Fruit fly (Drosophila melanogaster) whole organism, embryonic: Measurements from ENCODE around the gene CG3294.
A peak's percentile ranks its signal among the peaks of the same experiment; 100 is the strongest.

ENCODE experiments used
- Aef1 ChIP-seq: fragments of 200-800 bp; sonication (Bioruptor generic); IDR thresholded peaks from 3 replicates; pipeline ENCODE4 v1.3.6; 2022; ENCODE audit warnings: missing biosample characterization, missing genetic modification characterization
- Asciz ChIP-seq: fragments of 200-800 bp; sonication (Bioruptor generic); optimal IDR thresholded peaks from 2 replicates; lab custom pipeline; 2017; ENCODE audit warnings: missing biosample characterization, mild to moderate bottlenecking, missing genetic modification characterization, missing genetic modification reagents
- CG11504 ChIP-seq: fragments of 200-800 bp; sonication (Bioruptor generic); optimal IDR thresholded peaks from 3 replicates; lab custom pipeline; 2019; ENCODE audit warnings: missing biosample characterization, mild to moderate bottlenecking, missing genetic modification characterization, moderate library complexity
- CG12299 ChIP-seq: fragments of 200-800 bp; sonication (Bioruptor generic); optimal IDR thresholded peaks from 2 replicates; lab custom pipeline; 2018; ENCODE audit warnings: missing biosample characterization, mild to moderate bottlenecking, missing genetic modification characterization
- CG13624 ChIP-seq: fragments of 200-800 bp; sonication (Bioruptor generic); optimal IDR thresholded peaks from 2 replicates; lab custom pipeline; 2016; ENCODE audit warnings: missing biosample characterization, missing genetic modification characterization
- CG13775 ChIP-seq: fragments of 200-800 bp; sonication (Bioruptor generic); optimal IDR thresholded peaks from 3 replicates; lab custom pipeline; 2017; ENCODE audit warnings: missing biosample characterization, mild to moderate bottlenecking, missing genetic modification characterization
- CG14014 ChIP-seq: fragments of 200-800 bp; sonication (Bioruptor generic); IDR thresholded peaks from 2 replicates; pipeline ENCODE4 v1.3.6; 2022; ENCODE audit warnings: missing biosample characterization, missing genetic modification characterization
- CG14860 ChIP-seq: fragments of 200-800 bp; sonication (Bioruptor generic); IDR thresholded peaks from 3 replicates; pipeline ENCODE4 v1.3.6; 2022; ENCODE audit warnings: missing biosample characterization, missing genetic modification characterization; ENCODE audit not compliant: partially characterized antibody
- CG16863 ChIP-seq: fragments of 200-800 bp; sonication (Bioruptor generic); optimal IDR thresholded peaks from 3 replicates; lab custom pipeline; 2016; ENCODE audit warnings: missing biosample characterization, missing genetic modification characterization
- CG17829 ChIP-seq: fragments of 200-800 bp; optimal IDR thresholded peaks from 2 replicates; lab custom pipeline; 2019; ENCODE audit warnings: missing biosample characterization, mild to moderate bottlenecking, missing genetic modification characterization, moderate library complexity
- CG18011 ChIP-seq: fragments of 200-800 bp; sonication (Bioruptor generic); optimal IDR thresholded peaks from 2 replicates; lab custom pipeline; 2017; ENCODE audit warnings: missing biosample characterization, missing genetic modification characterization, mild to moderate bottlenecking, moderate library complexity, missing genotype
- CG2116 ChIP-seq: fragments of 200-800 bp; sonication (Bioruptor generic); optimal IDR thresholded peaks from 3 replicates; lab custom pipeline; 2018; ENCODE audit warnings: missing biosample characterization, mild to moderate bottlenecking, missing genetic modification characterization
- CG3163 ChIP-seq: fragments of 200-800 bp; sonication (Bioruptor generic); optimal IDR thresholded peaks from 3 replicates; lab custom pipeline; 2016; ENCODE audit warnings: missing biosample characterization, missing genetic modification characterization
- CG6791 ChIP-seq: fragments of 200-800 bp; sonication (Bioruptor generic); IDR thresholded peaks from 3 replicates; pipeline ENCODE4 v1.3.6; 2022; ENCODE audit warnings: missing biosample characterization, missing genetic modification characterization; ENCODE audit not compliant: partially characterized antibody
- CG7786 ChIP-seq: fragments of 200-800 bp; sonication (Bioruptor generic); optimal IDR thresholded peaks from 2 replicates; lab custom pipeline; 2016; ENCODE audit warnings: missing biosample characterization, missing genetic modification characterization
- CG9932 ChIP-seq: fragments of 200-800 bp; sonication (Bioruptor generic); IDR thresholded peaks from 2 replicates; pipeline ENCODE4 v1.3.6; 2022; ENCODE audit warnings: missing biosample characterization, missing genetic modification characterization
- Dll ChIP-seq: fragments of 200-800 bp; sonication (Bioruptor generic); IDR thresholded peaks from 4 replicates; pipeline ENCODE4 v1.3.6; 2022; ENCODE audit warnings: missing biosample characterization, missing genetic modification characterization; ENCODE audit not compliant: partially characterized antibody
- E2f1 ChIP-seq: fragments of 200-800 bp; sonication (Bioruptor generic); IDR thresholded peaks from 2 replicates; pipeline ENCODE4 v1.3.6; 2022; ENCODE audit warnings: missing biosample characterization, missing genetic modification characterization
- Eip74EF ChIP-seq, 2 experiments: fragments of 200-800 bp in 1 of 2; fragments of >200 bp in 1 of 2; sonication (Bioruptor generic) in 1 of 2; optimal IDR thresholded peaks; 2 replicates each; lab custom pipeline; 2017 to 2019; ENCODE audit warnings: missing biosample characterization in 2 of 2, missing genetic modification characterization in 2 of 2, mild to moderate bottlenecking in 1 of 2, moderate library complexity in 1 of 2
- Hr3 ChIP-seq: fragments of 200-800 bp; sonication (Bioruptor generic); optimal IDR thresholded peaks from 3 replicates; lab custom pipeline; 2016; ENCODE audit warnings: missing biosample characterization, missing genetic modification characterization
- Hr78 ChIP-seq, 2 experiments: fragments of 200-800 bp in 1 of 2; fragments of >200 bp in 1 of 2; sonication (Bioruptor generic) in 1 of 2; optimal IDR thresholded peaks; 2 replicates each; lab custom pipeline; 2017 to 2019; ENCODE audit warnings: missing biosample characterization in 2 of 2, missing genetic modification characterization in 2 of 2, mild to moderate bottlenecking in 1 of 2, moderate library complexity in 1 of 2
- Lim3 ChIP-seq: fragments of 200-800 bp; sonication (Bioruptor generic); IDR thresholded peaks from 2 replicates; pipeline ENCODE4 v1.3.6; 2022; ENCODE audit warnings: missing biosample characterization, missing genetic modification characterization
- Mrtf ChIP-seq: fragments of 200-800 bp; sonication (Bioruptor generic); IDR thresholded peaks from 3 replicates; pipeline ENCODE4 v1.3.6; 2022; ENCODE audit warnings: missing biosample characterization, missing genetic modification characterization
- Nf-YA ChIP-seq: fragments of 200-800 bp; sonication (Bioruptor generic); IDR thresholded peaks from 2 replicates; pipeline ENCODE4 v1.3.6; 2022; ENCODE audit warnings: missing biosample characterization, missing genetic modification characterization
- Opbp ChIP-seq: fragments of 200-800 bp; sonication (Bioruptor generic); IDR thresholded peaks from 3 replicates; pipeline ENCODE4 v1.3.6; 2022; ENCODE audit warnings: missing biosample characterization, missing genetic modification characterization; ENCODE audit not compliant: partially characterized antibody
- Ssrp ChIP-seq: fragments of 200-800 bp; sonication (Bioruptor generic); optimal IDR thresholded peaks from 2 replicates; lab custom pipeline; 2018; ENCODE audit warnings: missing biosample characterization, mild to moderate bottlenecking, missing genetic modification characterization, moderate library complexity
- Tbp ChIP-seq: fragments of >200 bp; optimal IDR thresholded peaks from 2 replicates; lab custom pipeline; 2018; ENCODE audit warnings: missing biosample characterization, missing genetic modification characterization
- Trl ChIP-seq, 3 experiments: fragments of >200 bp in 2 of 3; fragments of 200-800 bp in 1 of 3; sonication (Bioruptor generic) in 1 of 3; optimal IDR thresholded peaks; 2 replicates in 1 of 3; 3 replicates in 2 of 3; lab custom pipeline; 2016 to 2017; ENCODE audit warnings: missing biosample characterization in 1 of 3, missing genetic modification characterization in 1 of 3
- bcd ChIP-seq: fragments of 200-800 bp; sonication (Bioruptor generic); optimal IDR thresholded peaks from 2 replicates; lab custom pipeline; 2017; ENCODE audit warnings: missing biosample characterization, mild to moderate bottlenecking, missing genetic modification characterization
- btn ChIP-seq: fragments of 200-800 bp; sonication (Bioruptor generic); optimal IDR thresholded peaks from 2 replicates; lab custom pipeline; 2016; ENCODE audit warnings: missing biosample characterization, missing genetic modification characterization
- chm ChIP-seq: fragments of 200-800 bp; sonication (Bioruptor generic); IDR thresholded peaks from 2 replicates; pipeline ENCODE4 v1.3.6; 2022; ENCODE audit warnings: missing biosample characterization, missing genetic modification characterization
- da ChIP-seq: fragments of 200-800 bp; sonication (Bioruptor generic); optimal IDR thresholded peaks from 2 replicates; lab custom pipeline; 2016; ENCODE audit warnings: missing biosample characterization, missing genetic modification characterization
- disco-r ChIP-seq: fragments of 200-800 bp; sonication (Bioruptor generic); optimal IDR thresholded peaks from 2 replicates; lab custom pipeline; 2016; ENCODE audit warnings: missing biosample characterization, missing genetic modification characterization
- jing ChIP-seq: fragments of 200-800 bp; sonication (Bioruptor generic); optimal IDR thresholded peaks from 2 replicates; lab custom pipeline; 2018; ENCODE audit warnings: missing biosample characterization, mild to moderate bottlenecking, missing genetic modification characterization
- kni ChIP-seq: fragments of 200-800 bp; sonication (Bioruptor generic); optimal IDR thresholded peaks from 3 replicates; lab custom pipeline; 2017; ENCODE audit warnings: mild to moderate bottlenecking, missing biosample characterization, missing genetic modification reagents, missing genetic modification characterization
- otp ChIP-seq: fragments of 200-800 bp; sonication (Bioruptor generic); IDR thresholded peaks from 3 replicates; pipeline ENCODE4, ENCODE4 v1.3.6; 2022; ENCODE audit warnings: missing biosample characterization, missing genetic modification characterization
- pita ChIP-seq: fragments of 200-800 bp; sonication (Bioruptor generic); optimal IDR thresholded peaks from 2 replicates; lab custom pipeline; 2017; ENCODE audit warnings: missing biosample characterization, mild to moderate bottlenecking, missing genetic modification characterization
- repo ChIP-seq: fragments of 200-800 bp; sonication (Bioruptor generic); optimal IDR thresholded peaks from 2 replicates; lab custom pipeline; 2016; ENCODE audit warnings: missing biosample characterization, missing genetic modification characterization
- toy ChIP-seq: fragments of 200-800 bp; sonication (Bioruptor generic); IDR thresholded peaks from 2 replicates; pipeline ENCODE4 v1.3.6; 2022; ENCODE audit warnings: missing biosample characterization, missing genetic modification characterization
- wor ChIP-seq: fragments of 200-800 bp; sonication (Bioruptor generic); IDR thresholded peaks from 2 replicates; pipeline ENCODE4 v1.3.6; 2022; ENCODE audit warnings: missing biosample characterization, missing genetic modification characterization
- z ChIP-seq: fragments of 200-800 bp; sonication (Bioruptor generic); IDR thresholded peaks from 3 replicates; pipeline ENCODE4 v1.3.6; 2022; ENCODE audit warnings: missing biosample characterization, missing genetic modification characterization

Gene CG3294

DNA sequence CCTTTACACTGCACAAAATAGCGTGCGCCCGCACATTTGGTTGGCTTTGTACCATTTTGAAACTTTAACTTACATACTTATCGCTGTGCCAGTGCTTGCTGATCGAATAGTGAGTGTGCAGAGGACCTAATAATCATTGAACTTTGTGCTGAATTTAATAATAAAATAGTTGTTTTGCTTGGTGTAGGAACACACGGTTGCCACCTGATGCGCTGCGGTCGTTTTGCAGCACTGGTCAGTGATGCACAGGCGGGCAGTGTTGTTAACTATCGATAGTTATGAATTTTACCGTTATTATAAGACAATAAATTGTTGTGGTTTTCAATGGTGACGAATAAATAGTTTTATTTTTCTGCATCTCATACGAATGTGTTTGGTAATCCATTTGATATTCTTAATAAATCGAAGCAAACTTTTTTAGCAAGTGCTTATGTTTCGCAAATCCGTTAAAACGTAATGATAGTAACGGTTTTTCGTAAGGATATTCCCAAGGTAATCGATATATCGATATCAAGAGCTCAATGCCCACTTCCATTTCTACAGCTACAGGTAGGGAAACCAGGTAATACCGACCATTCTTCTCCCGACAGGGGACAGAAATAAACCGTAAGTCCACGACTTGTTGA is 43.5 kb downstream of the CG3294 start, which contains the start of the genes tank and CG12194 (continued):
- TF ChIP-seq chm (GFP tag; lab: Robert Waterston, UW) (peak; percentile 99), Hr3 (peak; percentile 99), Tbp (GFP tag; lab: Kevin White, UChicago) (no peak), jing (GFP tag; lab: Kevin White, UChicago) (peak; percentile 99), CG13624 (GFP tag; lab: Kevin White, UChicago) (peak; percentile 99), Trl (optimal IDR thresholded peaks at IDR 0.05; lab: Kevin White, UChicago) (no peak), Trl (GFP tag; optimal IDR thresholded peaks at IDR 0.05; lab: Kevin White, UChicago) (peak; percentile 99), CG6791 (GFP tag; lab: Robert Waterston, UW) (peak; percentile 73), CG7786 (GFP tag; lab: Kevin White, UChicago) (peak; percentile 99), pita (GFP tag; lab: Kevin White, UChicago) (no peak), disco-r (peak; percentile 98), otp (GFP tag; lab: Robert Waterston, UW) (peak; percentile 99), repo (peak; percentile 99), CG17829 (peak; percentile 98), z (GFP tag; lab: Robert Waterston, UW) (peak; percentile 86), wor (GFP tag; lab: Robert Waterston, UW) (peak; percentile 99), Nf-YA (GFP tag; lab: Robert Waterston, UW) (peak; percentile 99), CG9932 (GFP tag; lab: Robert Waterston, UW) (peak; percentile 99), Dll (GFP tag; lab: Robert Waterston, UW) (peak; percentile 87), Asciz (GFP tag; lab: Kevin White, UChicago) (peak; percentile 99), CG11504 (peak; percentile 97), CG14014 (peak; percentile 99), Ssrp (tag; lab: Kevin White, UChicago) (peak; percentile 99), CG2116 (GFP tag; lab: Kevin White, UChicago) (peak; percentile 90), Hr78 (GFP tag; optimal IDR thresholded peaks at IDR 0.05; lab: Kevin White, UChicago) (peak in 1 of 2 experiments; percentile 86), toy (GFP tag; lab: Robert Waterston, UW) (peak; percentile 97), Eip74EF (GFP tag; optimal IDR thresholded peaks at IDR 0.05; lab: Kevin White, UChicago) (peak in 1 of 2 experiments; percentile 96), bcd (GFP tag; lab: Kevin White, UChicago) (peak; percentile 99), CG18011 (GFP tag; lab: Kevin White, UChicago) (peak; percentile 93), Opbp (GFP tag; lab: Robert Waterston, UW) (peak; percentile 61; the same call in 1 of the 3 replicates), CG12299 (tag; lab: Kevin White, UChicago) (peak; percentile 95), kni (GFP tag; lab: Kevin White, UChicago) (peak; percentile 31), CG14860 (GFP tag; lab: Robert Waterston, UW) (peak; percentile 74), CG3163 (GFP tag; lab: Kevin White, UChicago) (peak; percentile 94), CG13775 (peak; percentile 99), btn (GFP tag; lab: Kevin White, UChicago) (peak; percentile 99), Mrtf (peak; percentile 99), Aef1 (peak; percentile 99), E2f1 (GFP tag; lab: Robert Waterston, UW) (peak; percentile 99), Lim3 (peak; percentile 97), da (peak; percentile 98), CG16863 (GFP tag; lab: Kevin White, UChicago) (peak; percentile 99)
